Worm (Caenorhabditis elegans) whole organism, midembryonic: ENCODE data around the gene srg-41.

Experiments used
- T22C8.4 ChIP-seq: fragments of 200-800 bp; sonication (Bioruptor generic); IDR thresholded peaks from 2 replicates; pipeline ENCODE4 v1.3.6; 2022; ENCODE audit warnings: missing genetic modification characterization, missing compliant biosample characterization
- flt-1 ChIP-seq: fragments of 200-800 bp; sonication (Bioruptor generic); IDR thresholded peaks from 2 replicates; pipeline ENCODE4 v1.3.6; 2022; ENCODE audit warnings: missing genetic modification characterization, missing compliant biosample characterization
- tab-1 ChIP-seq: fragments of 200-800 bp; sonication (Bioruptor generic); IDR thresholded peaks from 2 replicates; pipeline ENCODE4 v1.3.6; 2022; ENCODE audit warnings: missing genetic modification characterization, missing compliant biosample characterization
- ztf-29 ChIP-seq: fragments of 200-800 bp; sonication (Bioruptor generic); IDR thresholded peaks from 2 replicates; pipeline ENCODE4 v1.3.6; 2022; ENCODE audit warnings: missing genetic modification reagents, missing genetic modification characterization, missing compliant biosample characterization

- TF ChIP-seq tab-1 (no peak), T22C8.4 (GFP tag; lab: Robert Waterston, UW) (no peak), ztf-29 (no peak), flt-1 (GFP tag; lab: Robert Waterston, UW) (no peak)
Measured at ce11 chrV:11190983-11191382, 29.3 kb upstream of the srg-41 start, which contains the start of gene lgc-49.
